Fruit fly (Drosophila melanogaster) Kc167 (cell line): ENCODE measurements around the gene uncNacbeta.
A peak's percentile ranks its signal among the peaks of the same experiment; 100 is the strongest.

ENCODE experiments used
- Myc ChIP-seq: fragments of >200 bp; optimal IDR thresholded peaks from 2 replicates; lab custom pipeline; 2017; ENCODE audit warnings: missing external identifiers
- Sin3A ChIP-seq: fragments of >200 bp; optimal IDR thresholded peaks from 2 replicates; lab custom pipeline; 2018; ENCODE audit warnings: missing external identifiers
- h ChIP-seq: fragments of >200 bp; optimal IDR thresholded peaks from 3 replicates; lab custom pipeline; 2018; ENCODE audit warnings: missing external identifiers
- insv ChIP-seq: fragments of >200 bp; optimal IDR thresholded peaks from 3 replicates; lab custom pipeline; 2018; ENCODE audit warnings: missing external identifiers
- psq ChIP-seq: fragments of >200 bp; optimal IDR thresholded peaks from 2 replicates; lab custom pipeline; 2017; ENCODE audit warnings: missing external identifiers
- ttk ChIP-seq: sonication (Bioruptor generic); optimal IDR thresholded peaks from 2 replicates; lab custom pipeline; 2017; ENCODE audit warnings: missing external identifiers

Gene uncNacbeta

DNA sequence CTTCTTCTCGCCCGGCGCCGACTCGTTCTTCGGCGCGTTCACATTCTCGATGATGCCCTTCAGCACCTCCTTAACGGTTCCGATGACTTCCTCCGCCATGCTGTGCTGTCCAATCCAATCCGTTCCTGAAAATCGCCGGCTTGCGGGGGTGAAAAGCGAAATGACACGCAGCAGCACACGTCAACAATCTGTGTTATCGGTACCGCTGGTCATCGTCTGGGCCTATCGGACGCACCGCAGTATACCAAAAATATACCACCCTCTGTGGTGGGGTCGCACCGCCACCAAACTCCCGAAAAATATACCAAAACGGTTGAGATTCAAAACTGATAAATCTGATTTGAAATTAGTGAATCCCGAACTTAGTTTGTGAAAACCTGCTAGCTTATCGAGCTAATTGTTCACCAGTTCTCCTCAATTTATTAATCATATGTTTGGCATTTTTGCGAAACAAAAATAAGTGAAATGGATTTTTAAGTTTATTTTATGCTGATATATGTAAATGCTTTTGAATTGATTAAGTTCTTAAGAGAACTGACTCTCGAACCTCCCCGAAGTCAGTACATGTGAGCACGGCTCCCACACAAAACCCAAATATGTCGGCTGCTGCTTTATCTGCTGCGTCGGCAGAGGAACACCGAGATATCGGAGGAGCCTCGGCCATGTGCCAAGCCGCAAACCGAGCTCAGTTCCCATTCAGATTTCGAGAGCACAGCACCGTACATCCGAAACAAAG is 19.0 kb downstream of the uncNacbeta start, which contains the start of the genes Spp and nAChRbeta3:
Gene Spp (minus strand): TSS at position 210 of the 736 bp plus-strand sequence.
Gene nAChRbeta3 (plus strand): TSS at position 686 of the 736 bp plus-strand sequence.
- no peak for TF ChIP-seq h
- TF ChIP-seq psq (lab: Kevin White, UChicago) = no peak
- no peak for TF ChIP-seq Myc (lab: Kevin White, UChicago)
- no peak for TF ChIP-seq Sin3A (lab: Kevin White, UChicago)
- TF ChIP-seq insv (lab: Kevin White, UChicago) = no peak
- TF ChIP-seq ttk (lab: Kevin White, UChicago) = no peak

DNA sequence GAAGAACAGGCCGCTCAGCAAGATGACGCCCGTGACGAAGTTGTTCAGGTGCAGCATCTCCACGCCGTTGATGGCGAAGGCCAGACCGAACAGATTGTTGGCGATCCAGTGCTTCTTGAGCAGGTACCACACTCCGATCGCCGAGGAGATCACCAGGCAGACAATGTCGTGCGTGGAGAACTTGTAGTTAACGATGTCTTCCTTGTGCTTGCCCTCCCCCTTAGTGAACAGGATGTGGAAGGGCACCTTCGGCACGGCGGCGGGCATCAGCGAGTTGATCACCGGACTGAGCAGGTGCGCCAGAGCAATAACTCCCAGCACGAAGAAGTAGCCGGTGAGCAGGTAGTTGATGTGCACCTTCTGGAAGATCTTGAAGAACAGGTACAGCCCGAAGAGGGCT is 19.8 kb downstream of the uncNacbeta start:
- peak; percentile 97 for TF ChIP-seq ttk (lab: Kevin White, UChicago)
- no peak for TF ChIP-seq Myc (lab: Kevin White, UChicago)
- no peak for TF ChIP-seq insv (lab: Kevin White, UChicago)

DNA sequence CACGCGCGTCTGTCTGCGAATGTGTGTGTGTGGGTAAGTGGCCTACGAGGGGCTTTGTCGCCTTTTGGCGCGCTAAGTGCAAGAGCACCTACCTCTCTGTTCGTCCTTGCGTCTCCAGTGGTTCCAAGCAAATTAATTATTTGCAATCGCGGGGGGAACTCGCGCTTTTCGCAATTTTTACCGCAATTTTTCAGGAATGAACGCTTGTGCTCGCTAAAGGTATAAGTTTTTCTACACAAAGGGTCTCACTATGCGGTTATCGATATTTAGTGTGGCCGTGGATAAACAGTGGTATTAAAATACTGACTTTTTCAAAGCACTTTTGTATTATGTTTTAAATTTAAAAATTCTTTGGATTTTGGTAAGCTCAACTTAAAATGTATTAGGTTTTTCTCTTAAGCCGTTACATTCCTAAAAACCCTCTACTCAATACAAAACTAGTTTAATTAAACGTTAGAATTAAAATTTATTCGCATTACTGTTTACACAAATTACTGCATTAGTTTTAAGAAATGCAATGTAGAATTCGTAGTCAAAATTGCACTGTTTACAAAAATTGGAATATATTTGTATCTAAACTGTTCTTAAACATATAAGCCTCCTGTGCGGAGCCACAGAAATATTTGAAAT is 21.2 kb downstream of the uncNacbeta start, which contains the start of gene lwr:
Gene lwr (minus strand): TSS at position 243 of the 630 bp plus-strand sequence.
- no peak for TF ChIP-seq Sin3A (lab: Kevin White, UChicago)
- TF ChIP-seq Myc (lab: Kevin White, UChicago) = no peak
- TF ChIP-seq ttk (lab: Kevin White, UChicago) = no peak
- no peak for TF ChIP-seq psq (lab: Kevin White, UChicago)
- no peak for TF ChIP-seq h
- no peak for TF ChIP-seq insv (lab: Kevin White, UChicago)

DNA sequence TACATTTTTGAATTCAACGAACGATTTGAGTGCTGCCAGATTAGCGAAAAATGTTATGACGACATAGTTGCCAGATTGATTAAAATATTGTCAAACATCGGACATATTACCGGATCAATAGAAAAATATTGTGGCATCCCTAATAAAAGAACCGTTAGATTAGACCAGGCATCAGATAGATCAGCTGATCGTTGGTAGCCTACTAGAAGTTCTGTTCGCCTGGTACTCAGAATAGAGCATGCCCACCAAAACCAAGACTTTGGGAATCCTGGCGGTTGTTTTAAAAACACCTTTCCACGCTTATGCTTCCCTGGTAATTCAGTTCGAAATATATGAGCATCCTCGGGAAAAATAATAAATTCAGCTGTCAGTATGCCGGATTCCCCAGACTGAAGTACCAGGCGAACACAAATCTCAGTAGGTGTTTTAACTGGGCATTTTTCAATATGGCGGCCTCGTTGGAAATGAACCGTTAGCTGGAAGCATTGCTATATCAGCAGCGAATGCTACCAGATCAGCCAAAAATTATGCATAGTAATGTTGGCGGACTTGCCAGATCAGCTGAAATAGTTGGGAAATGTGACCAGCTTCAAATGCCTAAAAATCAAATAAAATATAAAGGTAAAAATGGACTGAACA is 22.9 kb downstream of the uncNacbeta start:
- TF ChIP-seq Myc (lab: Kevin White, UChicago) = no peak
- TF ChIP-seq ttk (lab: Kevin White, UChicago) = no peak
- no peak for TF ChIP-seq Sin3A (lab: Kevin White, UChicago)

DNA sequence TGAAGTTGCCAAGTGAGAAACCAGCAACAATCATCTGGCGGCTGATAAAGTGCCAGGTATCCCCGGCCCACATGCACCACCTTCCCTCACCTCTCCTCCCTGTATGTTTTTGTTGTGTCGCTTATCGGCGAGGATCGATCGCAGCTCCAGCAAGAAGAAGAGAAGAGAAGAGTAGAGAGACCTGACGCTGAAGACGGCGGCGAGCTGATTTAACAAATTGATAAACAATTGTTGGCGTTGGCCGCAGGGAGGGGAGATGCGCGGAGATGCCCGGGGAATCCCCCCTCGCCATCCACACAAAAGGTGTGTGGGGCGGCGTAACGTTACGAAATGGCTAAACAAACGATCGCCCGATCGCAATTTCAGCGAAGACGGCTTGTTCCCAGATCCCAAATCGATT is 29.9 kb downstream of the uncNacbeta start:
- TF ChIP-seq Sin3A (lab: Kevin White, UChicago) = no peak
- no peak for TF ChIP-seq insv (lab: Kevin White, UChicago)
- no peak for TF ChIP-seq h
- TF ChIP-seq psq (lab: Kevin White, UChicago) = no peak
- no peak for TF ChIP-seq ttk (lab: Kevin White, UChicago)
- TF ChIP-seq Myc (lab: Kevin White, UChicago) = no peak

DNA sequence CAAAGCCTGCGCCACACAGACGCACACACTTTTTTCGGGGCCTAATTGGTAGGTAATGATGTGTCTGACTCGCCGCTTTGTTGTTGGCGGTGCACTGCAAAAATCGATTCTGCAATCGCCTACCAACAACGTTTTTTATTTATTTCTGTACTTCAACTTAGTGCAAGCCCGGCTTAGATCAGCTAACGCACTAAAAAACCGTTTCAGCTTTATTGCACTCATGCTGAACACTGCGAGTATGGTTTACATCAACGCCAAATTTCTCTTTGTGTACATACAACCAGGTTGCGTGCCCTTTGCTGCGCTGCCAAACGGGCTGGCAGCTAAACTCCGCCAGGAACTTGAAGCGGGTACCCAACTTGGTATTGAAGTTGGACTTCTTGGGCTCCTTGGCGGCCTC is 33.4 kb downstream of the uncNacbeta start:
- TF ChIP-seq Sin3A (lab: Kevin White, UChicago) (no peak), h (no peak), ttk (lab: Kevin White, UChicago) (no peak), psq (lab: Kevin White, UChicago) (no peak), insv (lab: Kevin White, UChicago) (no peak), Myc (lab: Kevin White, UChicago) (no peak)

DNA sequence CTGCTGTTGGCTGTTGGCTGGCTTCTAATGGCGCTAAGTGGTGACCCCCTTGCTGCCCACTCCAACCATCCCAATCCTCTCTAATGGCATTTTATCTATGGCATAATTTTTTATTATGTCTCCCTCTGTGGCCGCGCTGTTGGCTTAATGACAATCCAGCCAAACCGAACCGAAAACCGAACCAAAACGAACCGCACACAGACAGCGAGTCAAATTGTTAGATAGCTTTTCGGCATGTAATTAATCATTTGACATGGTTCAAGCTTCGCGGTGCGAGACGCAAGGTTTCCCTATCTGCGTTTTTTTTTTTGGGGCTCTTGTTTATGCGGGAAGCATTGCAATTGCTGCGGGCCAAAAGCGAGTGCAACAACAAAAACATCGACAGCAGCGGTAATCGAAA is 35.9 kb downstream of the uncNacbeta start:
- TF ChIP-seq h = no peak
- no peak for TF ChIP-seq insv (lab: Kevin White, UChicago)
- TF ChIP-seq psq (lab: Kevin White, UChicago) = no peak
- TF ChIP-seq Sin3A (lab: Kevin White, UChicago) = no peak
- TF ChIP-seq Myc (lab: Kevin White, UChicago) = no peak
- no peak for TF ChIP-seq ttk (lab: Kevin White, UChicago)

DNA sequence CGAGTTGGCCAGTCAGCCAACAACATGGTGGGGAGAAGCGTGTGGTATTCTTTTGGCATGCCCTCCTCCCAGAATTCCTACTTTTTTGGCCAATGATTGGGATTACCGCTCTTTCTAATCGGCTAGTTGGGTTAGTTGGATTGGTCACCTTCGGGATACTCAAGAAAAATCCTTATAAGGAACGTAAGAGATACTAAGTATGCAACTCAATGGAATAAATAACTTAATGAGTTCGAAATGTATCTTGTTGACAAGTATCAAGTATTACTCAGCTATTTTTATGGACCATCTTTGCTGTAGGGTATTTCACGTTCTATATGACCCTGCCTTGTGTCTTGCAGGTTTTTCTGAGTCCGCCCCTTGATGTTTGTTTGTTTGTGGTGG is 36.7 kb downstream of the uncNacbeta start:
- TF ChIP-seq Sin3A (lab: Kevin White, UChicago) = no peak
- no peak for TF ChIP-seq Myc (lab: Kevin White, UChicago)
- TF ChIP-seq insv (lab: Kevin White, UChicago) = no peak
- no peak for TF ChIP-seq ttk (lab: Kevin White, UChicago)
- no peak for TF ChIP-seq psq (lab: Kevin White, UChicago)
- no peak for TF ChIP-seq h

DNA sequence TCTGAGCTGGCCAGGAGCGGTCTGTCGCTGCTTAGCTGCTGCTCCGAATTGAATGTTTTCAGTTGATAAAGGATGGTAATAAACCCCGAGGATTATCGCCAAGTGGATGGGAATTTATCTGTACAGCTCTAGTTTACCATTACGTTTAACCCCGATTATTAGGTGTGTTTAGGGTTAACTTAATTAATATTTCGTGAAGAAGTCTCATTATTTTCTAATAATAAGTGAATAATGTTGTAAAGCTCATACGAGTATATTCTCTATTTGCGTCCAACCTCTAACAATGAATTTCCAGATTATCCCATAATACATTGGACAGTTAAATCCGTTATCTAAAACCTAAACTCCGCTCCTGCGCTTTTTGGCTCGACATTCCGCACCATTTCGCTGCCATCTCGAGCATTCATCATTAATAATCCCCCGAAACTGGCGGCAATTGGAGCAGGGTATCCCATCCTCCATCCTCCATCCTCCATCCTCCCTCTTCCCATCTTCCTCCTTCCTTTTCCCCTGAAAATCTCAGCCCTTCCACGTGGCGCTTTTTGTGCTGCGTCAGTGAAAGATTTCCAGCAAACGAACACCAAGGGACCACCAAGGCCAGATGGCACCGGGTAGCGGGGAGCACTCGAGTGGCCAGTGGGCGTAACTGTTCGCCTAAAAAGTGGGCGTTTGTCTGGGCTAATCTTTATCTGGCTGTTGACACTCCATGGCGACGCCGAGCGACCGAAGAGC is 37.3 kb downstream of the uncNacbeta start:
- TF ChIP-seq ttk (lab: Kevin White, UChicago) = no peak
- no peak for TF ChIP-seq Sin3A (lab: Kevin White, UChicago)
- no peak for TF ChIP-seq psq (lab: Kevin White, UChicago)
- no peak for TF ChIP-seq Myc (lab: Kevin White, UChicago)
- TF ChIP-seq h = no peak
- TF ChIP-seq insv (lab: Kevin White, UChicago) = no peak

DNA sequence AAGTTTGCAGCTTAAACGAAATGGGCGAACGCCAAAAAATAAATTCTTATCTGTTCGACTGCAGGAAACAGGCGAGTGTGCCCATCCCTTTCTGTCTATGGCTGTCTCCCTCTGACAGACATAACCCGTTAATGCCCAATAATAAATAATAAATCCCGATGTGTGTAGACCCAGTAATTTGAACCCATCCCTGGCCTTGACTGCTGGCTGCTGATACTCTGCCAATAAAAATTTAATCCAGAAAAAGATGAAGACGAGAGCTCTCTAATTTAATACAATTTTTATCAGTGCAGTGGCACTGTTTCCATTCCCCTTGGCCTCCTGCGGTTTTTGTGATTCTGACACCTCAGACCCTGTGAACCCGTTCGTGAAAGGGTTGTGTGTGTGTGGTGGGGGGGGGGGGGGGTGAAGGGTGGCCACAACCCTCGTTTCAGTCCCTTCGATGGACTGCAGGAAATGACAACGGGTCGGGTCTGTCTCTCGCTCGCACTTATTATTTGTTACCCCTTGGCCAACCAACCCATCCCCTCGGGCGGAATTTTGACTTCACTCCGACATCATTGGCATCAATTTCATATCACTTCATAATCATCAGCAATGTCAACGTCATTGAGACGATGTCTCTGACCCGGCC is 38.0 kb downstream of the uncNacbeta start:
- TF ChIP-seq Sin3A (lab: Kevin White, UChicago) (no peak), Myc (lab: Kevin White, UChicago) (no peak), psq (lab: Kevin White, UChicago) (no peak), insv (lab: Kevin White, UChicago) (no peak)

DNA sequence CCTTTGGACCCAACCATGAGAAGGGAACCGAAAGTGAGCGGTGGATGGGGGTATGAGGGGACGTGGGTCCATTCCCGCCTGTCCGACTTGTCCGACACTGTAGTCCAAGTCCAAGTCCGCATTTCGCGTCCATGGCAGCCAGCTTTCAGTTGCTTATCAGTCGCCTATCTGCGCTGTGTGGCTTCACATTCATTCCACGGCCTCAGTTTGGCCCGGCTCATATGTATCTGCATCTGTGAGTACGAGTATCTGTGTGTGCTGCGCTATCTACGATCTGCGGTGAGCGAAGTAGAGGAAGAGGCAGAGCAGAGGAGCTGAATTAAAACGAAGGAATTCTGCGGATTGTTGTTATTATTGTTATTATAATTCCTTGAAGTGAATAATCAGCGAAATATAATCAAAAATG is 39.1 kb downstream of the uncNacbeta start:
- TF ChIP-seq Myc (lab: Kevin White, UChicago) (no peak), h (no peak), Sin3A (lab: Kevin White, UChicago) (no peak), ttk (lab: Kevin White, UChicago) (no peak), insv (lab: Kevin White, UChicago) (no peak), psq (lab: Kevin White, UChicago) (no peak)
